Worm (Caenorhabditis elegans): ENCODE measurements around the gene Y45F3A.9.

The Y45F3A.9 gene

DNA sequence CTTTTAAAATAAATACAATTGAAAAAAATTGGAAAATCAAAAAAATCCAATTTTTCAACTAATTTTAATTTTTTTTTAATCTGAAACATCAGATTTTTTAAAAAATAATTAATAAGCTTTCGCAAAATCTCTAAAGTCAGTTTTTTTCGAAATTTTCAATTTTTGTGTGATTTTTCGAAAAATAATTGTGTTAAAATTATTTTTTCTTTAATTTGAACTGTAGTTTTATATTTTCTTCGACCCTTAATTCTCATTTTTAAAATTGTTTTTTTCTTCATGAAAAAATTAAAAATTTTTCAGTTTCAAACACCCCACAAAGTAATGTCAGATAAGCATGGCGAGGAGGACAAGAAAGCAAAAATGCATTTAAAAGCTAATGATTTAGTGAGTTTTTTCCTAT is 10.1 kb upstream of the Y45F3A.9 start, which contains the start of gene rabx-5:
Gene rabx-5 (plus strand): TSS at position 301 of the 400 bp plus-strand sequence.
- TF ChIP-seq fkh-6 (tag; optimal IDR thresholded peaks at IDR 0.05): no peak
- no peak for TF ChIP-seq pros-1 (tag; optimal IDR thresholded peaks at IDR 0.05)
- TF ChIP-seq K02D7.2 (tag; optimal IDR thresholded peaks at IDR 0.05): no peak
- no peak for TF ChIP-seq ceh-34 (tag; optimal IDR thresholded peaks at IDR 0.05)
- TF ChIP-seq K09A11.1 (tag; optimal IDR thresholded peaks at IDR 0.05; ENCODE audit: insufficient read depth): no peak
- no peak for TF ChIP-seq pha-2 (tag; optimal IDR thresholded peaks at IDR 0.05)
- no peak for TF ChIP-seq npax-4 (tag; optimal IDR thresholded peaks at IDR 0.05)
- no peak for TF ChIP-seq syd-9 (tag; optimal IDR thresholded peaks at IDR 0.05)
- TF ChIP-seq pha-4 (tag; optimal IDR thresholded peaks at IDR 0.05): no peak
- TF ChIP-seq ceh-48 (tag; optimal IDR thresholded peaks at IDR 0.05): no peak
- TF ChIP-seq sdc-2 (tag; optimal IDR thresholded peaks at IDR 0.05): no peak
- no peak for TF ChIP-seq fax-1 (tag; optimal IDR thresholded peaks at IDR 0.05)
- no peak for TF ChIP-seq pax-1 (tag; optimal IDR thresholded peaks at IDR 0.05)
- TF ChIP-seq C38D4.7 (GFP tag; optimal IDR thresholded peaks at IDR 0.05): no peak
- TF ChIP-seq fkh-10 (GFP tag; optimal IDR thresholded peaks at IDR 0.05): no peak
- TF ChIP-seq F13H6.1 (tag; optimal IDR thresholded peaks at IDR 0.05): no peak
- no peak for TF ChIP-seq ceh-19 (GFP tag; optimal IDR thresholded peaks at IDR 0.05)

- TF ChIP-seq pha-2 (tag; optimal IDR thresholded peaks at IDR 0.05) (no peak), hlh-30 (tag; optimal IDR thresholded peaks at IDR 0.05; ENCODE audit: insufficient read depth) (peak; percentile 10), ceh-30 (tag; optimal IDR thresholded peaks at IDR 0.05) (no peak), ceh-48 (tag; optimal IDR thresholded peaks at IDR 0.05) (no peak)
These were observed 9.4 kb upstream of the Y45F3A.9 start for ce11 chrIII:10604325-10604724.

DNA sequence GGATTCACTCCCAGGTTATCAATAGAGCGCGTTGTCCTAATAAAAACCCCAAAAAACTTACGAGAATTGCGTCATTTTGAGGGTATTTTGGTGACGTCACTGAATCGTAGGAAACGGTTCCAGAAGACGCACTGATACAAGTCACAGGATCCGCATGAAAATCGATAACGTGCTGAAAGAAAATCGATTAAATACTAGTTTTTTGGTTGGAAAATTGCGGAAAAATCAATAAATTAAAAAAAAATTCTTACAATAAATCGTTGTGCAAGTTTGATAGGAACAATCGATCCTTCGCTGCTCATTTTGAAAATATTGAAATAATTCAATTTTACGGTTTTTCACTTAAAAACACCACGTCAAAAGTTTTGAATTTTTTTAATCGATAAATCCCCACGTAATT is 8.3 kb upstream of the Y45F3A.9 start, which contains the start of gene Y39A1A.2:
Gene Y39A1A.2 (minus strand): TSS at position 319 of the 400 bp plus-strand sequence.
- no peak for TF ChIP-seq ahr-1 (tag; optimal IDR thresholded peaks at IDR 0.05)
- no peak for TF ChIP-seq fkh-10 (GFP tag; optimal IDR thresholded peaks at IDR 0.05)
- TF ChIP-seq mec-3 (tag; optimal IDR thresholded peaks at IDR 0.05; ENCODE audit: borderline replicate concordance): no peak
- TF ChIP-seq tbx-7 (tag; optimal IDR thresholded peaks at IDR 0.05): no peak
- no peak for TF ChIP-seq K02D7.2 (tag; optimal IDR thresholded peaks at IDR 0.05)
- no peak for TF ChIP-seq tbx-2 (tag; optimal IDR thresholded peaks at IDR 0.05)
- TF ChIP-seq dmd-4 (tag; optimal IDR thresholded peaks at IDR 0.05; ENCODE audit: borderline replicate concordance): no peak
- TF ChIP-seq fkh-6 (tag; optimal IDR thresholded peaks at IDR 0.05): no peak
- TF ChIP-seq gmeb-2 (tag; optimal IDR thresholded peaks at IDR 0.05): no peak
- no peak for TF ChIP-seq ama-1 (optimal IDR thresholded peaks at IDR 0.05)
- no peak for TF ChIP-seq lin-11 (tag; optimal IDR thresholded peaks at IDR 0.05)
- no peak for TF ChIP-seq elt-4 (tag; optimal IDR thresholded peaks at IDR 0.05)
- no peak for TF ChIP-seq hlh-6 (tag; optimal IDR thresholded peaks at IDR 0.05)
- no peak for TF ChIP-seq pha-2 (tag; optimal IDR thresholded peaks at IDR 0.05)
- TF ChIP-seq hlh-15 (tag; optimal IDR thresholded peaks at IDR 0.05): no peak
- no peak for TF ChIP-seq pqm-1 (tag; optimal IDR thresholded peaks at IDR 0.05)

- TF ChIP-seq ceh-34 (tag; optimal IDR thresholded peaks at IDR 0.05): no peak
- no peak for TF ChIP-seq dve-1 (tag; optimal IDR thresholded peaks at IDR 0.05)
- no peak for TF ChIP-seq ttx-3 (tag; optimal IDR thresholded peaks at IDR 0.05)
- TF ChIP-seq ceh-14 (tag; optimal IDR thresholded peaks at IDR 0.05): no peak
- TF ChIP-seq zip-5 (tag; optimal IDR thresholded peaks at IDR 0.05): no peak
- TF ChIP-seq mec-3 (tag; optimal IDR thresholded peaks at IDR 0.05; ENCODE audit: borderline replicate concordance): no peak
- TF ChIP-seq fax-1 (tag; optimal IDR thresholded peaks at IDR 0.05): no peak
- TF ChIP-seq sox-4 (tag; optimal IDR thresholded peaks at IDR 0.05): no peak
- TF ChIP-seq C08G9.2 (tag; optimal IDR thresholded peaks at IDR 0.05): no peak
- TF ChIP-seq hlh-15 (tag; optimal IDR thresholded peaks at IDR 0.05): no peak
- TF ChIP-seq pha-4 (tag; optimal IDR thresholded peaks at IDR 0.05): no peak
- TF ChIP-seq unc-55 (GFP tag; optimal IDR thresholded peaks at IDR 0.05): no peak
- no peak for TF ChIP-seq che-1 (tag; optimal IDR thresholded peaks at IDR 0.05)
- no peak for TF ChIP-seq nhr-11 (tag; optimal IDR thresholded peaks at IDR 0.05)
- no peak for TF ChIP-seq K02D7.2 (tag; optimal IDR thresholded peaks at IDR 0.05)
These were observed 5.9 kb upstream of the Y45F3A.9 start for ce11 chrIII:10600894-10601293.

Measured in whole organism, late embryonic.